Worm (Caenorhabditis elegans): Measurements from ENCODE around the gene hot-7.
A peak's percentile ranks its signal among the peaks of the same experiment; 100 is the strongest.

Gene hot-7

ce11 chrII:14242259-14242658 lies 31.0 kb downstream of the hot-7 start:
- TF ChIP-seq eor-1 (tag; optimal IDR thresholded peaks at IDR 0.05) (no peak), nhr-237 (tag; optimal IDR thresholded peaks at IDR 0.05) (no peak), mdl-1 (tag; optimal IDR thresholded peaks at IDR 0.05) (no peak), R02D3.7 (tag; optimal IDR thresholded peaks at IDR 0.05) (no peak)

DNA sequence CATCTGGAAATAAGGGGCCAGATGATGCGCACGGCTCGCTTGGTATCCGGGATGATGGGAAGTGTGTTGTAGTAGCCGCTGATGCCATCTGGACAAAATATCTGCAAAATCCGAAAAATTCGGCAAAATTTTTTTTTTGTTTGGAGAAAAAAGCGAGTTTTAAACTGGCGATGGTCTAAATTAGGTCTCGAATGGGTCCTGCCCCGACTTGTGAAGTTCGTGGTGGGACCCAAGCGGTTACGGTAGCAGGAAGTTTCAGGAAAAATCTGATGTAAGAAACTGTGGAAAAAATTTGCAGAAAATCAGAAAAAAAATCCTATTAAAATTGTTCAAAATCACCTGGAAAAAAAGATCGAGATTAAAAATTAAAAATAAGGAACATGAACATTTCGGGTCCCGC lies 32.3 kb downstream of the hot-7 start, which contains the start of gene jmjd-2:
TSS of gene jmjd-2 (minus strand) at position 101 of the 400 bp plus-strand sequence.
- TF ChIP-seq unc-39 (tag; optimal IDR thresholded peaks at IDR 0.05) (no peak), unc-62 (GFP tag; optimal IDR thresholded peaks at IDR 0.05) (no peak), elt-2 (tag; optimal IDR thresholded peaks at IDR 0.05) (no peak), mml-1 (tag; optimal IDR thresholded peaks at IDR 0.05) (no peak), snpc-4 (tag; optimal IDR thresholded peaks at IDR 0.05) (no peak), sea-2 (GFP tag; optimal IDR thresholded peaks at IDR 0.05) (no peak), nhr-43 (tag; optimal IDR thresholded peaks at IDR 0.05; ENCODE audit: poor library complexity, severe bottlenecking) (no peak), nfya-1 (tag; optimal IDR thresholded peaks at IDR 0.05; ENCODE audit: insufficient read depth) (no peak)

- TF ChIP-seq nhr-43 (tag; optimal IDR thresholded peaks at IDR 0.05; ENCODE audit: poor library complexity, severe bottlenecking) (no peak), nhr-12 (tag; optimal IDR thresholded peaks at IDR 0.05) (no peak), lsy-12 (tag; optimal IDR thresholded peaks at IDR 0.05) (no peak), lin-39 (tag; optimal IDR thresholded peaks at IDR 0.05) (peak; percentile 66), lin-15B (tag; optimal IDR thresholded peaks at IDR 0.05) (peak; percentile 71), ztf-4 (tag; optimal IDR thresholded peaks at IDR 0.05) (no peak), pha-4 (tag; optimal IDR thresholded peaks at IDR 0.05) (peak; percentile 74), nhr-67 (tag; optimal IDR thresholded peaks at IDR 0.05) (no peak), nhr-77 (tag; optimal IDR thresholded peaks at IDR 0.05) (no peak), elt-3 (tag; optimal IDR thresholded peaks at IDR 0.05) (no peak), nhr-11 (tag; optimal IDR thresholded peaks at IDR 0.05) (no peak), elt-1 (tag; optimal IDR thresholded peaks at IDR 0.05) (peak; percentile 19), nhr-76 (tag; optimal IDR thresholded peaks at IDR 0.05) (no peak), zag-1 (tag; optimal IDR thresholded peaks at IDR 0.05) (no peak), unc-62 (GFP tag; optimal IDR thresholded peaks at IDR 0.05) (no peak), skn-1 (tag; optimal IDR thresholded peaks at IDR 0.05) (peak; percentile 45), jun-1 (tag; optimal IDR thresholded peaks at IDR 0.05) (peak; percentile 11), nhr-23 (tag; optimal IDR thresholded peaks at IDR 0.05) (peak; percentile 22), ZK546.5 (tag; optimal IDR thresholded peaks at IDR 0.05) (no peak), pqm-1 (tag; optimal IDR thresholded peaks at IDR 0.05) (no peak), nhr-25 (tag; optimal IDR thresholded peaks at IDR 0.05) (peak; percentile 47), aly-2 (tag; optimal IDR thresholded peaks at IDR 0.05) (no peak), fkh-10 (GFP tag; optimal IDR thresholded peaks at IDR 0.05) (peak; percentile 32), ceh-9 (tag; optimal IDR thresholded peaks at IDR 0.05) (no peak), ama-1 (optimal IDR thresholded peaks at IDR 0.05) (no peak), R02D3.7 (tag; optimal IDR thresholded peaks at IDR 0.05) (no peak), ceh-82 (tag; optimal IDR thresholded peaks at IDR 0.05) (no peak), tbx-2 (tag; optimal IDR thresholded peaks at IDR 0.05) (no peak), mdl-1 (tag; optimal IDR thresholded peaks at IDR 0.05) (peak; percentile 35), nfya-1 (tag; optimal IDR thresholded peaks at IDR 0.05; ENCODE audit: insufficient read depth) (peak; percentile 82), snpc-4 (tag; optimal IDR thresholded peaks at IDR 0.05) (peak; percentile 20), ztf-11 (tag; optimal IDR thresholded peaks at IDR 0.05) (no peak), fos-1 (tag; optimal IDR thresholded peaks at IDR 0.05) (no peak), nhr-237 (tag; optimal IDR thresholded peaks at IDR 0.05) (no peak), fkh-2 (tag; optimal IDR thresholded peaks at IDR 0.05) (no peak), sea-2 (GFP tag; optimal IDR thresholded peaks at IDR 0.05) (no peak), ceh-28 (tag; optimal IDR thresholded peaks at IDR 0.05) (no peak), egl-5 (tag; optimal IDR thresholded peaks at IDR 0.05) (no peak), ceh-16 (tag; optimal IDR thresholded peaks at IDR 0.05) (no peak), unc-39 (tag; optimal IDR thresholded peaks at IDR 0.05) (no peak), nhr-28 (tag; optimal IDR thresholded peaks at IDR 0.05) (no peak), hmg-11 (tag; optimal IDR thresholded peaks at IDR 0.05) (peak; percentile 88), mml-1 (tag; optimal IDR thresholded peaks at IDR 0.05) (no peak), egl-27 (tag; optimal IDR thresholded peaks at IDR 0.05) (no peak), elt-2 (tag; optimal IDR thresholded peaks at IDR 0.05) (peak; percentile 40), daf-12 (tag; optimal IDR thresholded peaks at IDR 0.05) (no peak), eor-1 (tag; optimal IDR thresholded peaks at IDR 0.05) (no peak)
Observed at ce11 chrII:14244457-14245254, 33.4 kb downstream of the hot-7 start.
